Fruit fly (Drosophila melanogaster): ENCODE results near the gene CG5793.

The CG5793 gene

dm6 chr3R:21096532-21097143, 30.7 kb upstream of the CG5793 start:
- TF ChIP-seq usp (GFP tag; optimal IDR thresholded peaks at IDR 0.05): no peak
- no peak for TF ChIP-seq psq (optimal IDR thresholded peaks at IDR 0.05)
- no peak for TF ChIP-seq Dll (optimal IDR thresholded peaks at IDR 0.05)
- TF ChIP-seq CG8478 (optimal IDR thresholded peaks at IDR 0.05): no peak
- TF ChIP-seq EcR (GFP tag; optimal IDR thresholded peaks at IDR 0.05): no peak
- TF ChIP-seq pan (optimal IDR thresholded peaks at IDR 0.05): no peak

- no peak for TF ChIP-seq EcR (GFP tag; optimal IDR thresholded peaks at IDR 0.05)
- TF ChIP-seq CG8478 (optimal IDR thresholded peaks at IDR 0.05): no peak
Observed at dm6 chr3R:21097160-21097559, 30.2 kb upstream of the CG5793 start.

- TF ChIP-seq CG8478 (optimal IDR thresholded peaks at IDR 0.05) (no peak), psq (optimal IDR thresholded peaks at IDR 0.05) (no peak)
Observed at dm6 chr3R:21097631-21098117, 29.7 kb upstream of the CG5793 start, which contains the start of gene RhoGAP93B. Gene RhoGAP93B (minus strand): TSS chr3R:21097827.

dm6 chr3R:21101453-21102214, 25.7 kb upstream of the CG5793 start, which contains the start of the genes CG7044 and Tbc1d22:
Gene CG7044 (minus strand): TSS chr3R:21101718.
Gene Tbc1d22 (plus strand): TSS chr3R:21102199.
- TF ChIP-seq CG8478 (optimal IDR thresholded peaks at IDR 0.05): no peak
- TF ChIP-seq usp (GFP tag; optimal IDR thresholded peaks at IDR 0.05): no peak
- peak; percentile 89 for TF ChIP-seq pan (optimal IDR thresholded peaks at IDR 0.05)
- no peak for TF ChIP-seq Dll (optimal IDR thresholded peaks at IDR 0.05)

- no peak for TF ChIP-seq Dll (optimal IDR thresholded peaks at IDR 0.05)
Observed at dm6 chr3R:21102477-21102876, 24.9 kb upstream of the CG5793 start.

- TF ChIP-seq Dll (optimal IDR thresholded peaks at IDR 0.05): no peak
- TF ChIP-seq pan (optimal IDR thresholded peaks at IDR 0.05): no peak
- TF ChIP-seq EcR (GFP tag; optimal IDR thresholded peaks at IDR 0.05): no peak
- TF ChIP-seq usp (GFP tag; optimal IDR thresholded peaks at IDR 0.05): no peak
- TF ChIP-seq CG8478 (optimal IDR thresholded peaks at IDR 0.05): no peak
- TF ChIP-seq psq (optimal IDR thresholded peaks at IDR 0.05): no peak
Observed at dm6 chr3R:21107907-21108591, 19.3 kb upstream of the CG5793 start, which contains the start of the genes Sec15 and rtet. Gene Sec15 (minus strand): TSS chr3R:21107972. Gene rtet (plus strand): TSS chr3R:21108446.

- no peak for TF ChIP-seq pan (optimal IDR thresholded peaks at IDR 0.05)
- TF ChIP-seq Dll (optimal IDR thresholded peaks at IDR 0.05): no peak
- TF ChIP-seq usp (GFP tag; optimal IDR thresholded peaks at IDR 0.05): no peak
- TF ChIP-seq CG8478 (optimal IDR thresholded peaks at IDR 0.05): no peak
- TF ChIP-seq EcR (GFP tag; optimal IDR thresholded peaks at IDR 0.05): no peak
- no peak for TF ChIP-seq psq (optimal IDR thresholded peaks at IDR 0.05)
Observed at dm6 chr3R:21109712-21110111, 17.7 kb upstream of the CG5793 start.

- TF ChIP-seq Dll (optimal IDR thresholded peaks at IDR 0.05) (no peak), CG8478 (optimal IDR thresholded peaks at IDR 0.05) (no peak), pan (optimal IDR thresholded peaks at IDR 0.05) (no peak), usp (GFP tag; optimal IDR thresholded peaks at IDR 0.05) (no peak)
Observed at dm6 chr3R:21111046-21111480, 16.3 kb upstream of the CG5793 start, which contains the start of gene Rab11. Gene Rab11 (plus strand): TSS chr3R:21111408.

dm6 chr3R:21111964-21112740, 15.2 kb upstream of the CG5793 start:
- TF ChIP-seq usp (GFP tag; optimal IDR thresholded peaks at IDR 0.05) (no peak), CG8478 (optimal IDR thresholded peaks at IDR 0.05) (no peak), Dll (optimal IDR thresholded peaks at IDR 0.05) (no peak), pan (optimal IDR thresholded peaks at IDR 0.05) (no peak), EcR (GFP tag; optimal IDR thresholded peaks at IDR 0.05) (no peak), psq (optimal IDR thresholded peaks at IDR 0.05) (no peak)

dm6 chr3R:21112742-21113465, 14.5 kb upstream of the CG5793 start:
- no peak for TF ChIP-seq EcR (GFP tag; optimal IDR thresholded peaks at IDR 0.05)
- TF ChIP-seq CG8478 (optimal IDR thresholded peaks at IDR 0.05): no peak
- no peak for TF ChIP-seq psq (optimal IDR thresholded peaks at IDR 0.05)
- TF ChIP-seq Dll (optimal IDR thresholded peaks at IDR 0.05): no peak
- TF ChIP-seq usp (GFP tag; optimal IDR thresholded peaks at IDR 0.05): no peak
- TF ChIP-seq pan (optimal IDR thresholded peaks at IDR 0.05): no peak

- TF ChIP-seq pan (optimal IDR thresholded peaks at IDR 0.05) (no peak), EcR (GFP tag; optimal IDR thresholded peaks at IDR 0.05) (no peak), usp (GFP tag; optimal IDR thresholded peaks at IDR 0.05) (no peak), CG8478 (optimal IDR thresholded peaks at IDR 0.05) (no peak), Dll (optimal IDR thresholded peaks at IDR 0.05) (no peak), psq (optimal IDR thresholded peaks at IDR 0.05) (no peak)
Observed at dm6 chr3R:21116057-21116456, 11.3 kb upstream of the CG5793 start, which contains the start of gene ppan. Gene ppan (plus strand): TSS chr3R:21116254.

Data from whole organism.